Fruit fly (Drosophila melanogaster): ENCODE data around the gene CG5157.

dm6 chr3L:16173818-16174601, 36.3 kb upstream of the CG5157 start:
- TF ChIP-seq CG1620 (GFP tag; optimal IDR thresholded peaks at IDR 0.05) (no peak), Crg-1 (GFP tag; optimal IDR thresholded peaks at IDR 0.05) (no peak), Hr96 (GFP tag; optimal IDR thresholded peaks at IDR 0.05) (no peak), kay (GFP tag; ENCODE audit: borderline replicate concordance) (no peak), pad (GFP tag; optimal IDR thresholded peaks at IDR 0.05) (no peak), tj (GFP tag; optimal IDR thresholded peaks at IDR 0.05) (no peak), Mnt (GFP tag; optimal IDR thresholded peaks at IDR 0.05) (no peak)
